Fruit fly (Drosophila melanogaster) Kc167 (cell line): ENCODE results near the gene ng2.

ENCODE experiments used
- Myc ChIP-seq: fragments of >200 bp; optimal IDR thresholded peaks from 2 replicates; lab custom pipeline; 2017; ENCODE audit warnings: missing external identifiers
- Sin3A ChIP-seq: fragments of >200 bp; optimal IDR thresholded peaks from 2 replicates; lab custom pipeline; 2018; ENCODE audit warnings: missing external identifiers
- h ChIP-seq: fragments of >200 bp; optimal IDR thresholded peaks from 3 replicates; lab custom pipeline; 2018; ENCODE audit warnings: missing external identifiers
- insv ChIP-seq: fragments of >200 bp; optimal IDR thresholded peaks from 3 replicates; lab custom pipeline; 2018; ENCODE audit warnings: missing external identifiers

dm6 chrX:3255569-3256309 lies 15.4 kb upstream of the ng2 start:
- TF ChIP-seq Sin3A (lab: Kevin White, UChicago) (no peak), h (lab: Kevin White, UChicago) (no peak), insv (lab: Kevin White, UChicago) (no peak), Myc (lab: Kevin White, UChicago) (no peak)
